Fruit fly (Drosophila melanogaster) whole organism, embryonic: ENCODE results near the gene upSET.

Experiments used
- ATbp ChIP-seq: fragments of 200-800 bp; sonication (Bioruptor generic); optimal IDR thresholded peaks from 2 replicates; lab custom pipeline; 2017; ENCODE audit warnings: missing biosample characterization, mild to moderate bottlenecking, missing genetic modification characterization, missing genetic modification reagents
- Aef1 ChIP-seq: fragments of 200-800 bp; sonication (Bioruptor generic); IDR thresholded peaks from 3 replicates; pipeline ENCODE4 v1.3.6; 2022; ENCODE audit warnings: missing biosample characterization, missing genetic modification characterization
- CG10209 ChIP-seq: fragments of 200-800 bp; sonication (Bioruptor generic); optimal IDR thresholded peaks from 3 replicates; lab custom pipeline; 2017; ENCODE audit warnings: missing biosample characterization, mild to moderate bottlenecking, missing genetic modification characterization, missing genetic modification reagents
- CG10366 ChIP-seq: fragments of 200-800 bp; sonication (Bioruptor generic); IDR thresholded peaks from 2 replicates; pipeline ENCODE4 v1.3.6; 2022; ENCODE audit warnings: missing biosample characterization, missing genetic modification characterization
- CG10654 ChIP-seq: fragments of 200-800 bp; sonication (Bioruptor generic); optimal IDR thresholded peaks from 2 replicates; lab custom pipeline; 2016; ENCODE audit warnings: missing biosample characterization, missing genetic modification characterization
- CG10979 ChIP-seq: fragments of 200-800 bp; sonication (Bioruptor generic); optimal IDR thresholded peaks from 2 replicates; lab custom pipeline; 2018; ENCODE audit warnings: missing biosample characterization, mild to moderate bottlenecking, missing genetic modification characterization, moderate library complexity
- CG11456 ChIP-seq: fragments of 200-800 bp; sonication (Bioruptor generic); IDR thresholded peaks from 3 replicates; pipeline ENCODE4 v1.3.6; 2022; ENCODE audit warnings: missing biosample characterization, missing genetic modification characterization
- CG13287 ChIP-seq: fragments of 200-800 bp; sonication (Bioruptor generic); IDR thresholded peaks from 2 replicates; pipeline ENCODE4 v1.3.6; 2022; ENCODE audit warnings: missing biosample characterization, missing genetic modification characterization; ENCODE audit not compliant: partially characterized antibody
- CG14710 ChIP-seq: fragments of 200-800 bp; sonication (Bioruptor generic); optimal IDR thresholded peaks from 3 replicates; lab custom pipeline; 2019; ENCODE audit warnings: missing biosample characterization, mild to moderate bottlenecking, missing genetic modification characterization, moderate library complexity
- CG15514 ChIP-seq: fragments of 200-800 bp; sonication (Bioruptor generic); optimal IDR thresholded peaks from 3 replicates; lab custom pipeline; 2017; ENCODE audit warnings: missing biosample characterization, missing genetic modification characterization, mild to moderate bottlenecking, moderate library complexity, missing genetic modification reagents
- CG17361 ChIP-seq: fragments of 200-800 bp; sonication (Bioruptor generic); IDR thresholded peaks from 3 replicates; pipeline ENCODE4 v1.3.6; 2022; ENCODE audit warnings: missing biosample characterization, missing genetic modification characterization
- CG17612 ChIP-seq: fragments of 200-800 bp; sonication (Bioruptor generic); IDR thresholded peaks from 2 replicates; pipeline ENCODE4 v1.3.6; 2022; ENCODE audit warnings: missing biosample characterization, missing genetic modification characterization
- CG17802 ChIP-seq: fragments of 200-800 bp; sonication (Bioruptor generic); optimal IDR thresholded peaks from 2 replicates; lab custom pipeline; 2018; ENCODE audit warnings: missing biosample characterization, mild to moderate bottlenecking, missing genetic modification characterization, moderate library complexity
- CG18011 ChIP-seq: fragments of 200-800 bp; sonication (Bioruptor generic); optimal IDR thresholded peaks from 2 replicates; lab custom pipeline; 2017; ENCODE audit warnings: missing biosample characterization, missing genetic modification characterization, mild to moderate bottlenecking, moderate library complexity, missing genotype
- CG18262 ChIP-seq: fragments of 200-800 bp; optimal IDR thresholded peaks from 3 replicates; lab custom pipeline; 2019; ENCODE audit warnings: missing biosample characterization, mild to moderate bottlenecking, missing genetic modification characterization, moderate library complexity
- CG18599 ChIP-seq: fragments of 200-800 bp; sonication (Bioruptor generic); optimal IDR thresholded peaks from 3 replicates; lab custom pipeline; 2017; ENCODE audit warnings: missing biosample characterization, missing genetic modification characterization, mild to moderate bottlenecking, moderate library complexity, missing genetic modification reagents
- CG2712 ChIP-seq: fragments of 200-800 bp; optimal IDR thresholded peaks from 3 replicates; lab custom pipeline; 2019; ENCODE audit warnings: missing biosample characterization, mild to moderate bottlenecking, missing genetic modification characterization, moderate library complexity
- CG30020 ChIP-seq: fragments of 200-800 bp; optimal IDR thresholded peaks from 2 replicates; lab custom pipeline; 2019; ENCODE audit warnings: missing biosample characterization, mild to moderate bottlenecking, missing genetic modification characterization, moderate library complexity
- CG3163 ChIP-seq: fragments of 200-800 bp; sonication (Bioruptor generic); optimal IDR thresholded peaks from 3 replicates; lab custom pipeline; 2016; ENCODE audit warnings: missing biosample characterization, missing genetic modification characterization
- CG3281 ChIP-seq: fragments of 200-800 bp; sonication (Bioruptor generic); optimal IDR thresholded peaks from 3 replicates; lab custom pipeline; 2017; ENCODE audit warnings: missing biosample characterization, mild to moderate bottlenecking, missing genetic modification characterization
- CG43689 ChIP-seq: fragments of 200-800 bp; sonication (Bioruptor generic); IDR thresholded peaks from 2 replicates; pipeline ENCODE4 v1.3.6; 2022; ENCODE audit warnings: missing biosample characterization, missing genetic modification characterization
- CG4404 ChIP-seq: fragments of 200-800 bp; sonication (Bioruptor generic); IDR thresholded peaks from 2 replicates; pipeline ENCODE4 v1.3.6; 2022; ENCODE audit warnings: missing biosample characterization, missing genetic modification characterization
- CG4424 ChIP-seq: fragments of 200-800 bp; sonication (Bioruptor generic); optimal IDR thresholded peaks from 3 replicates; lab custom pipeline; 2016; ENCODE audit warnings: missing biosample characterization, missing genetic modification characterization
- CG4820 ChIP-seq: fragments of 200-800 bp; sonication (Bioruptor generic); optimal IDR thresholded peaks from 3 replicates; lab custom pipeline; 2016; ENCODE audit warnings: missing biosample characterization, missing genetic modification characterization
- CG5180 ChIP-seq: fragments of 200-800 bp; sonication (Bioruptor generic); optimal IDR thresholded peaks from 3 replicates; lab custom pipeline; 2017; ENCODE audit warnings: missing biosample characterization, missing genetic modification characterization, mild to moderate bottlenecking, moderate library complexity, missing genetic modification reagents
- CG6175 ChIP-seq: fragments of 200-800 bp; sonication (Bioruptor generic); IDR thresholded peaks from 3 replicates; pipeline ENCODE4 v1.3.6; 2022; ENCODE audit warnings: missing biosample characterization, missing genetic modification characterization
- CG7556 ChIP-seq: fragments of 200-800 bp; sonication (Bioruptor generic); optimal IDR thresholded peaks from 2 replicates; lab custom pipeline; 2017; ENCODE audit warnings: missing biosample characterization, mild to moderate bottlenecking, missing genetic modification characterization
- CG7786 ChIP-seq: fragments of 200-800 bp; sonication (Bioruptor generic); optimal IDR thresholded peaks from 2 replicates; lab custom pipeline; 2016; ENCODE audit warnings: missing biosample characterization, missing genetic modification characterization
- CG8359 ChIP-seq: fragments of 200-800 bp; sonication (Bioruptor generic); optimal IDR thresholded peaks from 2 replicates; lab custom pipeline; 2017; ENCODE audit warnings: missing biosample characterization, mild to moderate bottlenecking, missing genetic modification characterization, borderline replicate concordance
- CG8478 ChIP-seq: fragments of >200 bp; optimal IDR thresholded peaks from 2 replicates; lab custom pipeline; 2018
- CG9609 ChIP-seq: fragments of 200-800 bp; sonication (Bioruptor generic); optimal IDR thresholded peaks from 3 replicates; lab custom pipeline; 2016; ENCODE audit warnings: missing biosample characterization, missing genetic modification characterization
- CTCF ChIP-seq: fragments of 200-800 bp; sonication (Bioruptor generic); optimal IDR thresholded peaks from 2 replicates; lab custom pipeline; 2017; ENCODE audit warnings: missing biosample characterization, mild to moderate bottlenecking, missing genetic modification characterization, moderate library complexity
- D19B ChIP-seq: fragments of 200-800 bp; sonication (Bioruptor generic); optimal IDR thresholded peaks from 2 replicates; lab custom pipeline; 2017; ENCODE audit warnings: missing biosample characterization, mild to moderate bottlenecking, missing genetic modification characterization
- Doc3 ChIP-seq: fragments of 200-800 bp; sonication (Bioruptor generic); IDR thresholded peaks from 3 replicates; pipeline ENCODE4 v1.3.6; 2022; ENCODE audit warnings: missing biosample characterization, missing genetic modification characterization; ENCODE audit not compliant: partially characterized antibody
- Ets65A ChIP-seq: fragments of 200-800 bp; sonication (Bioruptor generic); peaks from one replicate; lab custom pipeline; 2016; ENCODE audit warnings: missing biosample characterization, missing genetic modification characterization
- Hmx ChIP-seq: fragments of 200-800 bp; sonication (Bioruptor generic); optimal IDR thresholded peaks from 2 replicates; lab custom pipeline; 2016; ENCODE audit warnings: missing biosample characterization, missing genetic modification characterization
- Neu2 ChIP-seq: fragments of 200-800 bp; sonication (Bioruptor generic); optimal IDR thresholded peaks from 3 replicates; lab custom pipeline; 2016; ENCODE audit warnings: missing biosample characterization, missing genetic modification characterization, borderline replicate concordance
- Spps ChIP-seq: fragments of 200-800 bp; sonication (Bioruptor generic); optimal IDR thresholded peaks from 2 replicates; lab custom pipeline; 2018; ENCODE audit warnings: missing biosample characterization, mild to moderate bottlenecking, missing genetic modification characterization
- Sry-δ ChIP-seq: fragments of 200-800 bp; sonication (Bioruptor generic); optimal IDR thresholded peaks from 2 replicates; lab custom pipeline; 2016; ENCODE audit warnings: missing biosample characterization, missing genetic modification characterization
- Ssrp ChIP-seq: fragments of 200-800 bp; sonication (Bioruptor generic); optimal IDR thresholded peaks from 2 replicates; lab custom pipeline; 2018; ENCODE audit warnings: missing biosample characterization, mild to moderate bottlenecking, missing genetic modification characterization, moderate library complexity
- aop ChIP-seq: fragments of 200-800 bp; sonication (Bioruptor generic); IDR thresholded peaks from 2 replicates; pipeline ENCODE4 v1.3.6; 2022; ENCODE audit warnings: missing biosample characterization, missing genetic modification characterization
- bab2 ChIP-seq: fragments of 200-800 bp; sonication (Bioruptor generic); optimal IDR thresholded peaks from 2 replicates; lab custom pipeline; 2016; ENCODE audit warnings: missing biosample characterization, missing genetic modification characterization
- cg ChIP-seq: fragments of 200-800 bp; sonication (Bioruptor generic); optimal IDR thresholded peaks from 3 replicates; lab custom pipeline; 2019; ENCODE audit warnings: missing biosample characterization, mild to moderate bottlenecking, missing genetic modification characterization, moderate library complexity
- fd3F ChIP-seq: fragments of 200-800 bp; sonication (Bioruptor generic); optimal IDR thresholded peaks from 2 replicates; lab custom pipeline; 2018; ENCODE audit warnings: missing biosample characterization, mild to moderate bottlenecking, missing genetic modification characterization, moderate library complexity
- grn ChIP-seq: fragments of 200-800 bp; sonication (Bioruptor generic); optimal IDR thresholded peaks from 3 replicates; lab custom pipeline; 2017; ENCODE audit warnings: missing biosample characterization, missing genetic modification characterization
- jing ChIP-seq: fragments of 200-800 bp; sonication (Bioruptor generic); optimal IDR thresholded peaks from 2 replicates; lab custom pipeline; 2018; ENCODE audit warnings: missing biosample characterization, mild to moderate bottlenecking, missing genetic modification characterization
- maf-S ChIP-seq: fragments of 200-800 bp; sonication (Bioruptor generic); optimal IDR thresholded peaks from 2 replicates; lab custom pipeline; 2016; ENCODE audit warnings: missing biosample characterization, missing genetic modification characterization
- psq ChIP-seq: fragments of 200-800 bp; sonication (Bioruptor generic); optimal IDR thresholded peaks from 2 replicates; lab custom pipeline; 2017; ENCODE audit warnings: missing biosample characterization, missing genetic modification characterization
- ro ChIP-seq: fragments of 200-800 bp; sonication (Bioruptor generic); IDR thresholded peaks from 2 replicates; pipeline ENCODE4 v1.3.6; 2022; ENCODE audit warnings: missing biosample characterization, missing genetic modification characterization
- sisA ChIP-seq: fragments of 200-800 bp; sonication (Bioruptor generic); IDR thresholded peaks from 2 replicates; pipeline ENCODE4 v1.3.6; 2022; ENCODE audit warnings: missing biosample characterization, missing genetic modification characterization
- sqz ChIP-seq: fragments of 200-800 bp; sonication (Bioruptor generic); optimal IDR thresholded peaks from 3 replicates; lab custom pipeline; 2018; ENCODE audit warnings: missing biosample characterization, mild to moderate bottlenecking, missing genetic modification characterization
- toy ChIP-seq: fragments of 200-800 bp; sonication (Bioruptor generic); IDR thresholded peaks from 2 replicates; pipeline ENCODE4 v1.3.6; 2022; ENCODE audit warnings: missing biosample characterization, missing genetic modification characterization
- z ChIP-seq: fragments of 200-800 bp; sonication (Bioruptor generic); IDR thresholded peaks from 3 replicates; pipeline ENCODE4 v1.3.6; 2022; ENCODE audit warnings: missing biosample characterization, missing genetic modification characterization

upSET gene

dm6 chr3L:14004041-14004407, 2.1 kb downstream of the upSET start (continued):
- no peak for TF ChIP-seq ro (GFP tag; lab: Robert Waterston, UW)
- no peak for TF ChIP-seq CG6175 (GFP tag; lab: Robert Waterston, UW)
- no peak for TF ChIP-seq CG2712 (tag; lab: Kevin White, UChicago)
- peak; percentile 24 for TF ChIP-seq CG18599 (GFP tag; lab: Kevin White, UChicago)
- no peak for TF ChIP-seq sqz (GFP tag; lab: Kevin White, UChicago)
- TF ChIP-seq CG7556 (GFP tag; lab: Kevin White, UChicago), result no peak
- 0 out of 3 replicates have a peak, but pooled peaks have one; percentile 54 for TF ChIP-seq CG17361 (GFP tag; lab: Robert Waterston, UW)
- TF ChIP-seq ATbp, result no peak
- no peak for TF ChIP-seq CG10979 (tag; lab: Kevin White, UChicago)
- TF ChIP-seq CG4424 (GFP tag; lab: Kevin White, UChicago), result no peak
- TF ChIP-seq CG43689 (GFP tag; lab: Robert Waterston, UW), result no peak
- no peak for TF ChIP-seq CG5180 (GFP tag; lab: Kevin White, UChicago)
- no peak for TF ChIP-seq CG3163 (GFP tag; lab: Kevin White, UChicago)
- TF ChIP-seq CG3281 (GFP tag; lab: Kevin White, UChicago), result no peak
- TF ChIP-seq CG9609 (GFP tag; lab: Kevin White, UChicago), result no peak
- TF ChIP-seq CG17802 (tag; lab: Kevin White, UChicago), result no peak
- TF ChIP-seq CG13287, result peak; percentile 33; the same call in 1 of the 2 replicates
- TF ChIP-seq CG18011 (GFP tag; lab: Kevin White, UChicago), result no peak
- no peak for TF ChIP-seq maf-S (GFP tag; lab: Kevin White, UChicago)
- TF ChIP-seq Ets65A (GFP tag; lab: Kevin White, UChicago), result peak; percentile 40
- TF ChIP-seq psq (GFP tag; lab: Kevin White, UChicago), result peak; percentile 99
- no peak for TF ChIP-seq Spps (tag; lab: Kevin White, UChicago)
- TF ChIP-seq bab2 (GFP tag; lab: Kevin White, UChicago), result no peak
- no peak for TF ChIP-seq CG7786 (GFP tag; lab: Kevin White, UChicago)
- no peak for TF ChIP-seq grn (GFP tag; lab: Kevin White, UChicago)
- TF ChIP-seq jing (GFP tag; lab: Kevin White, UChicago), result no peak
- TF ChIP-seq Sry-δ (GFP tag; lab: Kevin White, UChicago), result peak; percentile 17
- no peak for TF ChIP-seq sisA
- TF ChIP-seq CG8478 (lab: Kevin White, UChicago), result peak; percentile 74
- TF ChIP-seq CG10209, result no peak
- peak; percentile 91 for TF ChIP-seq cg (GFP tag; lab: Kevin White, UChicago)
- 0 out of 3 replicates have a peak, but pooled peaks have one; percentile 34 for TF ChIP-seq CG11456 (GFP tag; lab: Robert Waterston, UW)
- no peak for TF ChIP-seq aop (GFP tag; lab: Robert Waterston, UW)
- TF ChIP-seq fd3F (GFP tag; lab: Kevin White, UChicago), result no peak
- no peak for TF ChIP-seq CG4404
- peak; percentile 19 for TF ChIP-seq CG15514 (GFP tag; lab: Kevin White, UChicago)
- peak; percentile 27 for TF ChIP-seq CG14710
- TF ChIP-seq Aef1 (GFP tag; lab: Robert Waterston, UW), result no peak
- no peak for TF ChIP-seq D19B (GFP tag; lab: Kevin White, UChicago)
- no peak for TF ChIP-seq toy (GFP tag; lab: Robert Waterston, UW)
- no peak for TF ChIP-seq CG10654 (GFP tag; lab: Kevin White, UChicago)
- TF ChIP-seq z (GFP tag; lab: Robert Waterston, UW), result no peak
- peak; percentile 4 for TF ChIP-seq CG30020 (tag; lab: Kevin White, UChicago)
- no peak for TF ChIP-seq CG18262 (tag; lab: Kevin White, UChicago)
- peak; percentile 13; the same call in 1 of the 2 replicates for TF ChIP-seq CG10366
- TF ChIP-seq Doc3 (GFP tag; lab: Robert Waterston, UW), result no peak
- no peak for TF ChIP-seq CG4820
- TF ChIP-seq CG8359, result no peak
- TF ChIP-seq CTCF (GFP tag; lab: Kevin White, UChicago), result no peak
- no peak for TF ChIP-seq Neu2
- no peak for TF ChIP-seq Hmx (GFP tag; lab: Kevin White, UChicago)
- no peak for TF ChIP-seq Ssrp (tag; lab: Kevin White, UChicago)
- no peak for TF ChIP-seq CG17612 (GFP tag; lab: Robert Waterston, UW)
